Worm (Caenorhabditis elegans): Measurements from ENCODE around the gene Y51H4A.24.
"Not testable (repeated sequence)": the region's sequence is repeated elsewhere in the genome, so short reads cannot be mapped to it uniquely, and the experiment has no call there.

Y51H4A.24 gene

DNA sequence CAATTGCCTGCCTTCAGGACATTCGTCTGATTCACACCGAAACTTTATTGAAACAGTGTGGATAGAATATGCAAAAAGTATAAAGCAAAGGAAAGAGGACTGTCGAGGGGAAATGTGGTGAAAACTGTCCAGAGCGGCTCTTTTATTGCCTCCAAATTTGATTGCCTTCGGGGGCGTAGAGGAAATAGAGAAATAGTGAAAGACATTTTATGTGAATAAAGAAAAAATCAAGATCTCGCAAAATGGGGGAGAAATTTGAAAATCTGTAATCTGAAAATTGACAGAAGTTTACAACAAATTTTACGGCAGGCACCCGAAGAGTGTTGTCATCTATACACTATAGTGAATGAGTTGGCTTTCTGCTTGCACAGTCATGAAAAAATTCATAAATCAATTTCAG is at the start of gene Y51H4A.24:
TSS of gene Y51H4A.24 (minus strand) at position 101 of the 400 bp plus-strand sequence.
- no peak for TF ChIP-seq W03F9.2 (tag; optimal IDR thresholded peaks at IDR 0.05)
- TF ChIP-seq dao-5 (tag; optimal IDR thresholded peaks at IDR 0.05), result no peak
- no peak for TF ChIP-seq him-1 (tag; optimal IDR thresholded peaks at IDR 0.05)

DNA sequence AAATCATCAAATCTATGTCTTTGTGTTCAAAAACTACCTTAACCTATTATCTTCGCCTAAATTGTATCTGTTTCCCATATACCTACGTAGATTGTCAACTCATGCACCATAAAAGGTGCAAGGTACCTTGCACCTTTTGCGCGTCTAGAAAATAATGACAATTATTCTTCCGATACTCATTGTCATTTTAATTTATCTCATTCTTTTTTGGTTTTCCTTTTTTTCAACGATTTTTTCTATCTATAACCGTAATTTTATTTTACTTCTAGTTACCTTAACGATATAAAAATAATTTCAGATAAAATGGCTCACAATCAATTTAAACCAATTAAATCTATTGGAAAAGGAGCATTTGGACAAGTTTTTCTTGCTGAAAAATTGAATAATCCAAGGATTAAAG is 46.4 kb upstream of the Y51H4A.24 start, which contains the start of gene Y43D4A.6:
TSS of gene Y43D4A.6 (plus strand) at position 301 of the 400 bp plus-strand sequence.
- TF ChIP-seq him-1 (tag; optimal IDR thresholded peaks at IDR 0.05) (no peak), dao-5 (tag; optimal IDR thresholded peaks at IDR 0.05) (no peak), W03F9.2 (tag; optimal IDR thresholded peaks at IDR 0.05) (no peak)

ce11 chrIV:16778644-16779043 is 38.0 kb upstream of the Y51H4A.24 start:
- TF ChIP-seq dao-5 (tag; optimal IDR thresholded peaks at IDR 0.05) (no peak), W03F9.2 (tag; optimal IDR thresholded peaks at IDR 0.05) (no peak), him-1 (tag; optimal IDR thresholded peaks at IDR 0.05) (no peak)

DNA sequence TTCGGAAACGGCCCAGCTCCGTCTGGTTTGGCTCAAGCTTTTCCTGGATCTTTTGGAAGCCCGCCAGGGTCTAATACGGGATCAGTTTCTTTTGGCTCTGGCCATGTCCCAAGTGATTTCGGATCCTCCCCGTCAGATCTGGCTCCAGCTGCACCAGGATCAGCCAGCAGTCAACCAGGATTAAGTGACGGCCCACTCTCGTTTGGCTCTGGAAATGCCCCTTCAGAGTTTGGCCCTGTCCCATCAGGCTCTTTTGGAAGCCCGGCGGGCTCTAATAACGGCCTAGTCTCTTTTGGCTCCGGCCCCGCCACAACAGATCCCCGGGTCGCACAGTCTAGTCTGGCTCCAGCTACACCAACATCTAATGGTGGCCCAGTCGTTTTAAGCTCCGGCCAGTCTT is 37.1 kb upstream of the Y51H4A.24 start:
- TF ChIP-seq W03F9.2 (tag; optimal IDR thresholded peaks at IDR 0.05) (no peak), dao-5 (tag; optimal IDR thresholded peaks at IDR 0.05) (no peak), him-1 (tag; optimal IDR thresholded peaks at IDR 0.05) (no peak)

- TF ChIP-seq W03F9.2 (tag; optimal IDR thresholded peaks at IDR 0.05) (no peak), dao-5 (tag; optimal IDR thresholded peaks at IDR 0.05) (no peak), him-1 (tag; optimal IDR thresholded peaks at IDR 0.05) (no peak)
Measured at ce11 chrIV:16776915-16777314, 36.2 kb upstream of the Y51H4A.24 start.

DNA sequence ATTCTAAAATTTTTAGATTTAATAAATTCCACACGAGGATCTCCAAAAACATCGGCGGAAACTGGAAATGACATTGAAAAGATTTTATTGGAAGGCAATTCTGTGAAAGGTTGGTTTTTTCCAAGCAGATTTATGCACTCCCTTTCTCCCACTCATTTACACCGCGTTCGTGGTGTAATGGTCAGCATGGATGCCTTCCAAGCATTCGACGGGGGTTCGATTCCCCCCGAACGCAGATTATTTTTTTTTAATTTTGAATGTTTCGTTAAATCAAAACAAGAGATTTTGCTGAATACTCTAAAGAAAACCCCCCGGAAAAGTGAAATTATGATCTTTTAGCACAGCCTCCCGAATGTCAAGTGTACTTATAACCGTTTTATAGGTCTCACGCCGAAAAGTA is 35.3 kb upstream of the Y51H4A.24 start:
- TF ChIP-seq dao-5 (tag; optimal IDR thresholded peaks at IDR 0.05) (peak; percentile 47), W03F9.2 (tag; optimal IDR thresholded peaks at IDR 0.05) (no peak), him-1 (tag; optimal IDR thresholded peaks at IDR 0.05) (no peak)

- no peak for TF ChIP-seq dao-5 (tag; optimal IDR thresholded peaks at IDR 0.05)
- no peak for TF ChIP-seq W03F9.2 (tag; optimal IDR thresholded peaks at IDR 0.05)
- TF ChIP-seq him-1 (tag; optimal IDR thresholded peaks at IDR 0.05), result no peak
Measured at ce11 chrIV:16775455-16775854, 34.8 kb upstream of the Y51H4A.24 start, which contains the start of gene Y43D4A.5. Gene Y43D4A.5, plus strand, starts transcription at chrIV:16775755.

ce11 chrIV:16775029-16775428 is 34.4 kb upstream of the Y51H4A.24 start:
- TF ChIP-seq dao-5 (tag; optimal IDR thresholded peaks at IDR 0.05) (peak; percentile 15), W03F9.2 (tag; optimal IDR thresholded peaks at IDR 0.05) (peak; percentile 34), him-1 (tag; optimal IDR thresholded peaks at IDR 0.05) (no peak)

- TF ChIP-seq dao-5, W03F9.2, him-1 (tag; optimal IDR thresholded peaks at IDR 0.05): not testable (repeated sequence)
Measured at ce11 chrIV:16755771-16756170, 15.1 kb upstream of the Y51H4A.24 start, which contains the start of gene Y43D4A.2. Gene Y43D4A.2, minus strand, starts transcription at chrIV:16755871.

ce11 chrIV:16751087-16751486 is 10.4 kb upstream of the Y51H4A.24 start:
- no peak for TF ChIP-seq dao-5 (tag; optimal IDR thresholded peaks at IDR 0.05)
- TF ChIP-seq him-1 (tag; optimal IDR thresholded peaks at IDR 0.05), result no peak
- no peak for TF ChIP-seq W03F9.2 (tag; optimal IDR thresholded peaks at IDR 0.05)

DNA sequence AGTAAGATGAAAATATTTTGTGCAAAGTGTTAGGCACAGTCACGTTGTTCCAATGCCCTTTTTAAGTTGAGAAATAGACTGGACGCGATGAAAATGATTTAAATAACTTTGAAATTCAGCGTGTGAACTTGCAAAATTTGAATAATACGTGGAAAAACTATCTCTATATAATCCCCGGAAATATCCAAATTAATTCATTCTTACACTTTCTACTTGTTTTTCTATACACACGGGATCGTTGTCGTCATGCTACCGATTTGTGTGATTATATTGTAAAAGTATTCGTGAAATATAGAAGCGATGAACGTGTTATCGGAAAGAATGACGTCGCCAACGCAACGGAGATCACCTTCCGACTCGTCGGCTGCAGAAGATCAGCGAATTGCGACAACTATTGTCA is 2.9 kb upstream of the Y51H4A.24 start, which contains the start of gene Y43D4A.1:
TSS of gene Y43D4A.1 (plus strand) at position 301 of the 400 bp plus-strand sequence.
- TF ChIP-seq him-1 (tag; optimal IDR thresholded peaks at IDR 0.05) (no peak), W03F9.2 (tag; optimal IDR thresholded peaks at IDR 0.05) (no peak), dao-5 (tag; optimal IDR thresholded peaks at IDR 0.05) (no peak)

DNA sequence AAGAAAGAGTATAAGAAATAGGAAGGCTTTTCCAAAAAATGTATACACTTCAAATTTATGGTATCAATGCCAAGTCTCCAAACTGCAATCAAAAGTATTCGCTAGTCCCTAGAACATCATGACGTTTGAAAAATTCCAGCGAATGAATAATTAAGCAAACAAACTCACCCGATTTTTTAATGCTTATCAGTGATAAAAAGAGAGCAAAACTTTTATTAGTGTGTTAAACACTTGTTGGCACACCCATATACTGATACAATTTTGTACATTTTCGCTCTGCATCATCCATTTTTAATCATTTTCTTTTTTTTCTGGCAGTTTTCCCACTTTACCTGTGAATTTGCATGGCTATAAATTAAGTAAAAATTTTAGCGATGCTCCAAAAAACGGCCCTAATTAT is 4.7 kb downstream of the Y51H4A.24 start, which contains the start of gene Y51H4A.25:
TSS of gene Y51H4A.25 (plus strand) at position 373 of the 400 bp plus-strand sequence.
- no peak for TF ChIP-seq W03F9.2 (tag; optimal IDR thresholded peaks at IDR 0.05)
- TF ChIP-seq him-1 (tag; optimal IDR thresholded peaks at IDR 0.05), result no peak

- TF ChIP-seq W03F9.2, him-1, dao-5 (tag; optimal IDR thresholded peaks at IDR 0.05): not testable (repeated sequence)
Measured at ce11 chrIV:16722616-16723015, 18.1 kb downstream of the Y51H4A.24 start, which contains the start of gene Y51H4A.23. Gene Y51H4A.23, plus strand, starts transcription at chrIV:16722916.

ce11 chrIV:16722000-16722607 is 18.6 kb downstream of the Y51H4A.24 start:
- no peak for TF ChIP-seq him-1 (tag; optimal IDR thresholded peaks at IDR 0.05)
- TF ChIP-seq dao-5 (tag; optimal IDR thresholded peaks at IDR 0.05), result no peak
- TF ChIP-seq W03F9.2 (tag; optimal IDR thresholded peaks at IDR 0.05), result no peak
